Worm (Caenorhabditis elegans) whole organism, L4 larva: ENCODE data around the gene ncr-2.
A peak's percentile ranks its signal among the peaks of the same experiment; 100 is the strongest.

Experiments used
- F26F4.8 ChIP-seq: fragments of 200-800 bp; sonication (Bioruptor generic); conservative IDR thresholded peaks from 2 replicates; pipeline ENCODE4 v1.3.6; 2022; ENCODE audit warnings: missing genetic modification characterization, missing compliant biosample characterization
- F49E8.2 ChIP-seq: sonication (generic microtip); optimal IDR thresholded peaks from 2 replicates; lab custom pipeline; 2016; ENCODE audit warnings: missing compliant biosample characterization, mild to moderate bottlenecking, missing genetic modification characterization, borderline replicate concordance
- R02D3.7 ChIP-seq: fragments of 150-350 bp; sonication (generic microtip); optimal IDR thresholded peaks from 3 replicates; lab custom pipeline; 2014; ENCODE audit warnings: missing biosample characterization, missing genetic modification characterization
- T20F7.1 ChIP-seq: fragments of 200-800 bp; sonication (Bioruptor generic); optimal IDR thresholded peaks from 2 replicates; lab custom pipeline; 2018; ENCODE audit warnings: mild to moderate bottlenecking, missing genetic modification characterization, missing compliant biosample characterization
- T26A8.4 ChIP-seq: fragments of 200-800 bp; sonication (Bioruptor generic); IDR thresholded peaks from 2 replicates; pipeline ENCODE4 v1.3.6; 2022; ENCODE audit warnings: missing genetic modification characterization, missing compliant biosample characterization
- Y75B8A.6 ChIP-seq: fragments of 200-800 bp; sonication (Bioruptor generic); IDR thresholded peaks from 2 replicates; pipeline ENCODE4 v1.3.6; 2022; ENCODE audit warnings: missing genetic modification reagents, missing genetic modification characterization, missing compliant biosample characterization
- aly-2 ChIP-seq: sonication (generic microtip); optimal IDR thresholded peaks from 2 replicates; lab custom pipeline; 2018; ENCODE audit warnings: missing biosample characterization, missing genetic modification characterization
- arid-1 ChIP-seq: fragments of 200-800 bp; sonication (Bioruptor generic); conservative IDR thresholded peaks from 2 replicates; pipeline ENCODE4 v1.3.6; 2022; ENCODE audit warnings: missing genetic modification reagents, missing genetic modification characterization, missing compliant biosample characterization
- ceh-44 ChIP-seq: fragments of 200-800 bp; sonication (Bioruptor generic); IDR thresholded peaks from 2 replicates; pipeline ENCODE4 v1.3.6; 2022; ENCODE audit warnings: missing genetic modification reagents, missing genetic modification characterization, missing compliant biosample characterization
- ces-1 ChIP-seq: fragments of 150-350 bp; sonication (generic microtip); optimal IDR thresholded peaks from 4 replicates; lab custom pipeline; 2014; ENCODE audit warnings: missing biosample characterization, missing genetic modification reagents, missing genetic modification characterization
- ctbp-1 ChIP-seq: fragments of 200-800 bp; sonication (Bioruptor generic); IDR thresholded peaks from 2 replicates; pipeline ENCODE4 v1.3.6; 2022; ENCODE audit warnings: missing genetic modification reagents, missing genetic modification characterization, missing compliant biosample characterization
- daf-12 ChIP-seq: fragments of 150-350 bp; optimal IDR thresholded peaks from 2 replicates; lab custom pipeline; 2014; ENCODE audit warnings: missing biosample characterization, missing genetic modification reagents, missing genetic modification characterization
- daf-16 ChIP-seq, 3 experiments: sonication (generic microtip); optimal IDR thresholded peaks; 2 replicates each; lab custom pipeline; 2016 to 2017; ENCODE audit warnings: missing genetic modification characterization in 3 of 3, missing genetic modification reagents in 3 of 3, mild to moderate bottlenecking in 2 of 3, missing compliant biosample characterization in 2 of 3, missing biosample characterization in 1 of 3, moderate library complexity in 1 of 3
- dmd-9 ChIP-seq: fragments of 200-800 bp; sonication (Bioruptor generic); IDR thresholded peaks from 2 replicates; pipeline ENCODE4 v1.3.6; 2022; ENCODE audit warnings: missing genetic modification reagents, missing genetic modification characterization, missing compliant biosample characterization
- dpl-1 ChIP-seq: fragments of 150-350 bp; optimal IDR thresholded peaks from 2 replicates; lab custom pipeline; 2014; ENCODE audit warnings: missing biosample characterization, missing genetic modification reagents, missing genetic modification characterization
- dve-1 ChIP-seq: sonication (generic microtip); optimal IDR thresholded peaks from 2 replicates; lab custom pipeline; 2017; ENCODE audit warnings: antibody characterized with exemption, mild to moderate bottlenecking, missing genetic modification characterization, missing compliant biosample characterization; ENCODE audit not compliant: insufficient read depth
- egl-43 ChIP-seq: fragments of 200-800 bp; sonication (Bioruptor generic); IDR thresholded peaks from 2 replicates; pipeline ENCODE4 v1.3.6; 2022; ENCODE audit warnings: missing genetic modification reagents, missing genetic modification characterization, missing compliant biosample characterization
- fkh-10 ChIP-seq: fragments of 150-350 bp; optimal IDR thresholded peaks from 2 replicates; lab custom pipeline; 2014; ENCODE audit warnings: missing biosample characterization, missing genetic modification reagents, missing genetic modification characterization
- gei-8 ChIP-seq: fragments of 200-800 bp; sonication (Bioruptor generic); optimal IDR thresholded peaks from 2 replicates; lab custom pipeline; 2018; ENCODE audit warnings: mild to moderate bottlenecking, missing genetic modification characterization, missing compliant biosample characterization
- hlh-11 ChIP-seq: fragments of 200-800 bp; sonication (Bioruptor generic); optimal IDR thresholded peaks from 2 replicates; lab custom pipeline; 2018; ENCODE audit warnings: mild to moderate bottlenecking, missing genetic modification characterization, missing compliant biosample characterization
- hlh-30 ChIP-seq: sonication (generic microtip); optimal IDR thresholded peaks from 2 replicates; lab custom pipeline; 2017; ENCODE audit warnings: antibody characterized with exemption, mild to moderate bottlenecking, missing genetic modification characterization, missing compliant biosample characterization; ENCODE audit not compliant: insufficient read depth
- jun-1 ChIP-seq: fragments of 150-350 bp; optimal IDR thresholded peaks from 2 replicates; lab custom pipeline; 2014; ENCODE audit warnings: missing biosample characterization, missing genetic modification reagents, missing genetic modification characterization
- lin-1 ChIP-seq: fragments of 200-800 bp; sonication (Bioruptor generic); IDR thresholded peaks from 2 replicates; pipeline ENCODE4 v1.3.6; 2022; ENCODE audit warnings: missing genetic modification reagents, missing genetic modification characterization, missing compliant biosample characterization
- lin-38 ChIP-seq: fragments of 200-800 bp; sonication (Bioruptor generic); IDR thresholded peaks from 2 replicates; pipeline ENCODE4 v1.3.6; 2022; ENCODE audit warnings: missing genetic modification reagents, missing genetic modification characterization, missing compliant biosample characterization
- lin-39 ChIP-seq: fragments of 150-350 bp; optimal IDR thresholded peaks from 2 replicates; lab custom pipeline; 2014; ENCODE audit warnings: missing biosample characterization, missing genetic modification reagents, missing genetic modification characterization
- lsy-2 ChIP-seq, 2 experiments: fragments of 150-350 bp in 1 of 2; sonication (generic microtip) in 1 of 2; optimal IDR thresholded peaks; 2 replicates each; lab custom pipeline; 2014 to 2017; ENCODE audit warnings: missing biosample characterization in 2 of 2, missing genetic modification characterization in 2 of 2
- madf-5 ChIP-seq, 2 experiments: fragments of 200-800 bp; sonication (Bioruptor generic); IDR thresholded peaks; 2 replicates each; pipeline ENCODE4 v1.3.6; 2022; ENCODE audit warnings: missing compliant biosample characterization in 2 of 2, missing genetic modification characterization in 2 of 2
- madf-9 ChIP-seq: fragments of 200-800 bp; sonication (Bioruptor generic); conservative IDR thresholded peaks from 2 replicates; pipeline ENCODE4 v1.3.6; 2022; ENCODE audit warnings: missing genetic modification reagents, missing genetic modification characterization, missing compliant biosample characterization
- mdl-1 ChIP-seq, 2 experiments: fragments of 150-350 bp in 1 of 2; sonication (generic microtip) in 1 of 2; optimal IDR thresholded peaks; 2 replicates each; lab custom pipeline; 2014 to 2017; ENCODE audit warnings: missing biosample characterization in 2 of 2, missing genetic modification characterization in 2 of 2
- mes-2 ChIP-seq: sonication (generic microtip); optimal IDR thresholded peaks from 2 replicates; lab custom pipeline; 2016; ENCODE audit warnings: missing genotype, mild to moderate bottlenecking, missing genetic modification characterization, missing compliant biosample characterization; ENCODE audit not compliant: poor library complexity, severe bottlenecking
- nhr-10 ChIP-seq: fragments of 150-350 bp; optimal IDR thresholded peaks from 2 replicates; lab custom pipeline; 2014; ENCODE audit warnings: missing biosample characterization, missing genetic modification characterization
- nhr-237 ChIP-seq: sonication (generic microtip); optimal IDR thresholded peaks from 2 replicates; lab custom pipeline; 2017; ENCODE audit warnings: missing biosample characterization, missing genetic modification characterization
- nhr-25 ChIP-seq: sonication (generic microtip); optimal IDR thresholded peaks from 2 replicates; lab custom pipeline; 2017; ENCODE audit warnings: missing genetic modification characterization, mild to moderate bottlenecking, missing compliant biosample characterization, antibody characterized with exemption, moderate library complexity, borderline replicate concordance; ENCODE audit not compliant: insufficient read depth
- nhr-28 ChIP-seq: fragments of 150-350 bp; optimal IDR thresholded peaks from 2 replicates; lab custom pipeline; 2014; ENCODE audit warnings: missing biosample characterization, missing genetic modification characterization
- nhr-41 ChIP-seq: fragments of 200-800 bp; sonication (Bioruptor generic); IDR thresholded peaks from 2 replicates; pipeline ENCODE4 v1.3.6; 2022; ENCODE audit warnings: missing genetic modification reagents, missing genetic modification characterization, missing compliant biosample characterization
- nhr-48 ChIP-seq: sonication (generic microtip); optimal IDR thresholded peaks from 2 replicates; lab custom pipeline; 2016; ENCODE audit warnings: mild to moderate bottlenecking, missing genetic modification characterization, missing compliant biosample characterization
- pha-4 ChIP-seq, 2 experiments: fragments of 150-350 bp in 1 of 2; fragments of 200-800 bp in 1 of 2; sonication (Bioruptor generic) in 1 of 2; IDR thresholded peaks in 1 of 2; optimal IDR thresholded peaks in 1 of 2; 2 replicates each; pipeline versions ENCODE4 v1.3.6 to Lab custom; 2014 to 2022; ENCODE audit warnings: missing genetic modification characterization in 2 of 2, missing genetic modification reagents in 2 of 2, missing biosample characterization in 1 of 2, missing compliant biosample characterization in 1 of 2
- rbr-2 ChIP-seq: sonication (generic microtip); optimal IDR thresholded peaks from 2 replicates; lab custom pipeline; 2016; ENCODE audit warnings: missing genotype, missing genetic modification characterization, missing compliant biosample characterization
- saeg-2 ChIP-seq: fragments of 200-800 bp; sonication (Bioruptor generic); IDR thresholded peaks from 2 replicates; pipeline ENCODE4 v1.3.6; 2022; ENCODE audit warnings: missing genetic modification reagents, missing genetic modification characterization, missing compliant biosample characterization
- set-16 ChIP-seq: fragments of 200-800 bp; sonication (Bioruptor generic); IDR thresholded peaks from 2 replicates; pipeline ENCODE4 v1.3.6; 2022; ENCODE audit warnings: missing genetic modification reagents, missing genetic modification characterization, missing compliant biosample characterization
- tra-1 ChIP-seq: fragments of 200-800 bp; sonication (Bioruptor generic); IDR thresholded peaks from 2 replicates; pipeline ENCODE4 v1.3.6; 2022; ENCODE audit warnings: missing genetic modification reagents, missing genetic modification characterization, missing compliant biosample characterization
- unc-130 ChIP-seq: sonication (generic microtip); optimal IDR thresholded peaks from 2 replicates; lab custom pipeline; 2016; ENCODE audit warnings: missing genetic modification reagents, missing genetic modification characterization, missing compliant biosample characterization
- unc-62 ChIP-seq, 3 experiments: fragments of 150-350 bp in 1 of 3; sonication (generic microtip); optimal IDR thresholded peaks in 2 of 3; peaks in 1 of 3; 1 replicate in 1 of 3; 2 replicates in 2 of 3; lab custom pipeline; 2014 to 2017; ENCODE audit warnings: missing biosample characterization in 3 of 3, missing genetic modification characterization in 3 of 3, missing genetic modification reagents in 3 of 3, missing genotype in 1 of 3
- ztf-11 ChIP-seq: fragments of 150-350 bp; optimal IDR thresholded peaks from 2 replicates; lab custom pipeline; 2014; ENCODE audit warnings: missing biosample characterization, missing genetic modification characterization

Gene ncr-2

DNA sequence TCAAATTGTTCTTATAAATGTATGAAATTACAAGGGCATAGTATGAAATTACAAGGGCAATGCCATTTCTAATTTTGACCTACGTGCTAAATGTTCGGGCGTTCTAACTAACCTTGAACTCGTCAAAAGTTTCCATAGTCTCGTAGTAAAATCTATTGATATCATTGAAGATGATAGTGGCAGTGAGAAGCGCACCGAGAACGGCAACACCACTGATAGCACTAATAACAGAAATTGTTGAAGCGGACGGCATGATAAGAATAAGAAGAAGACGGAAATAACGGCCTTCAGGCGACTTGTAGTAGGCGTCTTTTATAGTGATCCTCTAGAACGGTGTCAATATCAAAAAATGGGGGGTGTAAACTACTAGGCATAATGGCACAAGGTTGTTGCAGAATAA, 5.2 kb downstream of the ncr-2 start, which contains the start of gene col-91:
Gene col-91, minus strand, starts transcription at position 288 of the 400 bp plus-strand sequence.
- TF ChIP-seq unc-62 (GFP tag; optimal IDR thresholded peaks at IDR 0.05 in 1 of 2; lab: Kevin White, UChicago) (peak in 1 of 2 experiments; percentile 23), unc-62 (tag; optimal IDR thresholded peaks at IDR 0.05; lab: Kevin White, UChicago) (no peak), nhr-28 (tag; lab: Kevin White, UChicago) (peak; percentile 37), dve-1 (tag; lab: Kevin White, UChicago) (no peak), fkh-10 (no peak)

DNA sequence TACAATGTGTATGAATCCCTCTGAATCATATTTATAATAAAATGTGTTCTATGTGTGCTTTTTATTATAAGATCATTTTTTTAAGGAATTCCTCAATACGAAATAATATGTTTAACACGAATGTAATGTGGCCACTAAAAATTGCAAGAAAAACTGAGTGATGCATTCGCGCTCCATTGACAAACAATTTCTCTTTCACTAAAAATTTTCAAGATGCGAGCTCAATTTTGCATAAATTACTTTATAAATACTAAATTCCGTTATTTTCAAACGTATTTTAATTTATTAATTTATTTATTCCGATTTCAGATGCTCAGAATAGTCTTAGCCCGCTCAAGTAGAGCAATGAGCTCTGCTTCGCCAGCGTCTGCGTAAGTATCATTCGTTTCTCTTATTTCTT, 7.6 kb downstream of the ncr-2 start, which contains the start of gene mrps-9:
Gene mrps-9, plus strand, starts transcription at position 310 of the 400 bp plus-strand sequence.
- TF ChIP-seq ces-1 (no peak), rbr-2 (no peak), gei-8 (GFP tag; lab: Kevin White, UChicago) (no peak), lin-39 (tag; lab: Kevin White, UChicago) (no peak), dpl-1 (GFP tag; lab: Kevin White, UChicago) (peak; percentile 31), hlh-30 (peak; percentile 2), daf-16 (GFP tag; optimal IDR thresholded peaks at IDR 0.05; lab: Kevin White, UChicago) (no peak), daf-16 (tag; optimal IDR thresholded peaks at IDR 0.05; lab: Kevin White, UChicago) (no peak), lin-38 (peak; percentile 94), unc-130 (GFP tag; lab: Kevin White, UChicago) (no peak), ztf-11 (tag; lab: Kevin White, UChicago) (no peak), T20F7.1 (GFP tag; lab: Kevin White, UChicago) (peak; percentile 29), mes-2 (tag; lab: Kevin White, UChicago) (peak; percentile 61), nhr-48 (tag; lab: Kevin White, UChicago) (no peak), ceh-44 (GFP tag; lab: Robert Waterston, UW) (no peak), nhr-41 (GFP tag; lab: Robert Waterston, UW) (no peak), nhr-237 (tag; lab: Kevin White, UChicago) (no peak)

DNA sequence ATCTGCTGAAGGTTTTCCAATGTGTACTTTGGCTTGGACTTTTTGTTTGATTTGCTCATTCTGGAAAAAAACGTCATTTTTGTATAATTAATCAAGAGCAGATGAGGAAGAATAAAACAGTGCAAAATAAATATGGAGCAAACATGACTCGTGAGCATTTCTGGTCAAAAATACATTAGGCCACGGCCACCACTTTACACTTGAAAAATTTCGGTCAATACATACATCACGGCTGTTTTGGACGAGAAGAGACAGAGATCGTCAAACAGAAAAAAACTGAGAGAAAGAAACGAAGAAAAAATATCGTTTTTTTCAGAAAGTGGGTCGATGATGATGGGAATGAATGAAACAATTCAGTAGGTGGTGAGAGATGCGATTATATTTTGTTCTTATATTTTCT, 10.2 kb downstream of the ncr-2 start, which contains the start of the genes F09G8.7 and crn-7:
Gene F09G8.7, minus strand, starts transcription at position 60 of the 400 bp plus-strand sequence.
Gene crn-7, plus strand, starts transcription at position 236 of the 400 bp plus-strand sequence.
- TF ChIP-seq hlh-11 (tag; lab: Kevin White, UChicago) (peak; percentile 38), dve-1 (tag; lab: Kevin White, UChicago) (peak; percentile 28), F49E8.2 (tag; lab: Kevin White, UChicago) (no peak), lin-1 (GFP tag; lab: Robert Waterston, UW) (no peak), tra-1 (GFP tag; lab: Robert Waterston, UW) (no peak), nhr-25 (no peak), ceh-44 (GFP tag; lab: Robert Waterston, UW) (no peak), set-16 (GFP tag; lab: Robert Waterston, UW) (no peak), madf-5 (GFP tag; IDR thresholded peaks at IDR 0.05; lab: Robert Waterston, UW) (no peak), lin-38 (peak; percentile 39; the same call in 1 of the 2 replicates), dmd-9 (GFP tag; lab: Robert Waterston, UW) (no peak), lin-39 (tag; lab: Kevin White, UChicago) (no peak), ctbp-1 (no peak), madf-9 (GFP tag; lab: Robert Waterston, UW) (no peak), saeg-2 (no peak), daf-12 (tag; lab: Kevin White, UChicago) (no peak), T26A8.4 (GFP tag; lab: Robert Waterston, UW) (no peak), Y75B8A.6 (GFP tag; lab: Robert Waterston, UW) (no peak), arid-1 (GFP tag; lab: Robert Waterston, UW) (no peak), unc-62 (GFP tag; optimal IDR thresholded peaks at IDR 0.05 in 1 of 2; lab: Kevin White, UChicago) (peak in 1 of 2 experiments; percentile 57), unc-62 (tag; optimal IDR thresholded peaks at IDR 0.05; lab: Kevin White, UChicago) (no peak), jun-1 (tag; lab: Kevin White, UChicago) (no peak), F26F4.8 (GFP tag; lab: Robert Waterston, UW) (no peak), nhr-10 (tag; lab: Kevin White, UChicago) (no peak), R02D3.7 (tag; lab: Kevin White, UChicago) (no peak), aly-2 (tag; lab: Kevin White, UChicago) (no peak), mdl-1 (tag; optimal IDR thresholded peaks at IDR 0.05; lab: Kevin White, UChicago) (no peak), pha-4 (GFP tag; IDR thresholded peaks at IDR 0.05; lab: Robert Waterston, UW) (no peak), pha-4 (tag; optimal IDR thresholded peaks at IDR 0.05; lab: Kevin White, UChicago) (peak; percentile 45), lsy-2 (tag; optimal IDR thresholded peaks at IDR 0.05; lab: Kevin White, UChicago) (peak in 1 of 2 experiments; percentile 61), egl-43 (GFP tag; lab: Robert Waterston, UW) (no peak), hlh-30 (peak; percentile 55)
